Fruit fly (Drosophila melanogaster) whole organism, wandering third instar larva: Measurements from ENCODE around the gene Trf4-2.

Source experiments
- Hnf4 ChIP-seq: fragments of 200-800 bp; sonication (Bioruptor generic); optimal IDR thresholded peaks from 2 replicates; lab custom pipeline; 2016; ENCODE audit warnings: missing biosample characterization, mild to moderate bottlenecking, missing genetic modification characterization
- Sp1 ChIP-seq: fragments of 200-800 bp; sonication (Bioruptor generic); optimal IDR thresholded peaks from 3 replicates; lab custom pipeline; 2019; ENCODE audit warnings: missing biosample characterization, mild to moderate bottlenecking, missing genetic modification characterization, moderate library complexity
- fru ChIP-seq: fragments of 200-800 bp; sonication (Bioruptor generic); optimal IDR thresholded peaks from 3 replicates; lab custom pipeline; 2016; ENCODE audit warnings: missing biosample characterization, mild to moderate bottlenecking, missing genetic modification characterization
- h ChIP-seq: fragments of 200-800 bp; sonication (Bioruptor generic); optimal IDR thresholded peaks from 3 replicates; lab custom pipeline; 2016; ENCODE audit warnings: missing biosample characterization, mild to moderate bottlenecking, missing genetic modification characterization
- lola ChIP-seq: fragments of >200 bp; optimal IDR thresholded peaks from 2 replicates; lab custom pipeline; 2017; ENCODE audit warnings: missing biosample characterization, missing genetic modification characterization

DNA sequence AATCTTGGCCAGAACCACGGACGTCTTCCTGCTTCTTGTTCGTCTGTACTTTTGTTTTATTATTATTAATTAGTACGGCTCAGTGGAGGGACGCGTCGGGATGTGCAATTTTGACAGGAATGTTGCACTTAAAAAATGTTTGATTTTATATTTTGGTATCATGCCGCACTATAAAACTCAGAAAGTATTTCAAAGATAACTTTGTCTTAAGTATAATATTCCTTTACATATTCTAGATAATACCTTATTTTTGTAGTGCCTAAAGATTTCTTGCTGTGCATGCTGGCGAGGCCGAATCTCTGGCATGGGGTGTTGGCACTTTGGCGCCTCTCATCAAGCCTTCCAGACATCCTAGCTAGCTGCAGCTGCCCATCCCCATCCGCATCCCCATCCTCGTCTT is 28.1 kb downstream of the Trf4-2 start:
- TF ChIP-seq Hnf4 (GFP tag; lab: Kevin White, UChicago) (no peak), fru (no peak), Sp1 (no peak), lola (GFP tag; lab: Kevin White, UChicago) (no peak), h (no peak)
